Worm (Caenorhabditis elegans) whole organism, early embryonic: Measurements from ENCODE around the gene Y104H12D.2.
"Not testable (repeated sequence)": the region's sequence is repeated elsewhere in the genome, so short reads cannot be mapped to it uniquely, and the experiment has no call there.

ENCODE experiments used
- B0310.2 ChIP-seq: sonication (generic microtip); optimal IDR thresholded peaks from 2 replicates; lab custom pipeline; 2016; ENCODE audit warnings: mild to moderate bottlenecking, missing genetic modification characterization, missing compliant biosample characterization
- ama-1 ChIP-seq: fragments of 150-350 bp; optimal IDR thresholded peaks from 2 replicates; lab custom pipeline; 2014
- ceh-13 ChIP-seq: fragments of 200-800 bp; sonication (Bioruptor generic); optimal IDR thresholded peaks from 2 replicates; lab custom pipeline; 2018; ENCODE audit warnings: mild to moderate bottlenecking, missing genetic modification characterization, missing compliant biosample characterization
- ets-7 ChIP-seq: sonication (generic microtip); optimal IDR thresholded peaks from 2 replicates; lab custom pipeline; 2016; ENCODE audit warnings: missing genotype, missing genetic modification characterization, missing compliant biosample characterization
- flt-1 ChIP-seq: fragments of 200-800 bp; sonication (Bioruptor generic); IDR thresholded peaks from 2 replicates; pipeline ENCODE4 v1.3.6; 2022; ENCODE audit warnings: missing genetic modification characterization, missing compliant biosample characterization
- hmbx-1 ChIP-seq: sonication (generic microtip); optimal IDR thresholded peaks from 2 replicates; lab custom pipeline; 2016; ENCODE audit warnings: mild to moderate bottlenecking, missing genetic modification characterization, missing compliant biosample characterization
- hnd-1 ChIP-seq: sonication (generic microtip); optimal IDR thresholded peaks from 2 replicates; lab custom pipeline; 2016; ENCODE audit warnings: missing genetic modification characterization, missing compliant biosample characterization
- sea-1 ChIP-seq: fragments of 200-800 bp; sonication (Bioruptor generic); conservative IDR thresholded peaks from 2 replicates; pipeline ENCODE4 v1.3.6; 2022; ENCODE audit warnings: missing genetic modification characterization, missing compliant biosample characterization
- tra-4 ChIP-seq: sonication (generic microtip); optimal IDR thresholded peaks from 2 replicates; lab custom pipeline; 2017; ENCODE audit warnings: missing genetic modification characterization, missing compliant biosample characterization

DNA sequence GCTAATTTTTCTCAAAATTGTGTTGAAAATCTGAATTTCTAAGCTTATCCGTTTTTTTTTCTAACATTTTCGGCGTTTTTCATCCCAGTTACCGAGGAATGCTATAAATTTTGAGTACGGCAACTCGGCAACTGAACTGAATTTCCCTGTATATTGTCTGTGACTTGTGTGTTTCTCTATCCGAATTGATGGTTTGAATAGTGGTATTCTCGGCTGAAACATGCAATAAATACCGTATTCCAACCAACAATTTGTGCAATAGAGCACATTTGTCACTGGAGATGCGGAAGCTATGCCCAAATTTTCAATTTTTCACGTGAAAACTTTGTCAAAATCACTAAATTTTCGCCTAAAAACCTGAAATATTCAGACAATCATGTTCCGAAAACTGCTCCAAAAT, 4.5 kb downstream of the Y104H12D.2 start, which contains the start of gene rmif-2:
- not testable (repeated sequence) for TF ChIP-seq flt-1 (GFP tag; lab: Robert Waterston, UW); tra-4 (tag; lab: Kevin White, UChicago); ets-7 (tag; lab: Kevin White, UChicago); B0310.2 (tag; lab: Kevin White, UChicago); ceh-13 (GFP tag; lab: Kevin White, UChicago); ama-1 (lab: Kevin White, UChicago); hnd-1; hmbx-1 (tag; lab: Kevin White, UChicago); sea-1 (GFP tag; lab: Robert Waterston, UW)
